Fruit fly (Drosophila melanogaster) whole organism, prepupa: ENCODE data around the gene CG7631.

Source experiments
- CG10631 ChIP-seq: fragments of 200-800 bp; sonication (Bioruptor generic); optimal IDR thresholded peaks from 2 replicates; lab custom pipeline; 2016; ENCODE audit warnings: missing biosample characterization, missing genetic modification characterization
- CG15336 ChIP-seq: fragments of 200-800 bp; sonication (Bioruptor generic); IDR thresholded peaks from 2 replicates; pipeline ENCODE4 v1.3.6; 2022; ENCODE audit warnings: missing biosample characterization, missing genetic modification characterization
- CG6163 ChIP-seq: fragments of 200-800 bp; sonication (Bioruptor generic); IDR thresholded peaks from 3 replicates; pipeline ENCODE4 v1.3.6; 2022; ENCODE audit warnings: missing biosample characterization, missing genetic modification characterization
- CG6808 ChIP-seq: fragments of 200-800 bp; sonication (Bioruptor generic); optimal IDR thresholded peaks from 3 replicates; lab custom pipeline; 2017; ENCODE audit warnings: missing biosample characterization, missing genetic modification characterization, mild to moderate bottlenecking, moderate library complexity, missing genetic modification reagents
- CG6854 ChIP-seq: fragments of 200-800 bp; sonication (Bioruptor generic); optimal IDR thresholded peaks from 2 replicates; lab custom pipeline; 2017; ENCODE audit warnings: missing biosample characterization, mild to moderate bottlenecking, missing genetic modification characterization
- Lpt ChIP-seq: fragments of 200-800 bp; sonication (Bioruptor generic); optimal IDR thresholded peaks from 3 replicates; lab custom pipeline; 2016; ENCODE audit warnings: missing biosample characterization, missing genetic modification characterization
- eg ChIP-seq: fragments of 200-800 bp; sonication (Bioruptor generic); IDR thresholded peaks from 3 replicates; pipeline ENCODE4 v1.3.6; 2022; ENCODE audit warnings: missing biosample characterization, missing genetic modification characterization
- fkh ChIP-seq: fragments of 200-800 bp; sonication (Bioruptor generic); optimal IDR thresholded peaks from 3 replicates; lab custom pipeline; 2017; ENCODE audit warnings: missing biosample characterization, mild to moderate bottlenecking, missing genetic modification characterization, moderate library complexity
- lz ChIP-seq: fragments of 200-800 bp; sonication (Bioruptor generic); optimal IDR thresholded peaks from 3 replicates; lab custom pipeline; 2016; ENCODE audit warnings: missing biosample characterization, missing genetic modification characterization
- net ChIP-seq: fragments of 200-800 bp; sonication (Bioruptor generic); optimal IDR thresholded peaks from 3 replicates; lab custom pipeline; 2016; ENCODE audit warnings: missing biosample characterization, missing genetic modification characterization
- pdm3 ChIP-seq: fragments of 200-800 bp; sonication (Bioruptor generic); optimal IDR thresholded peaks from 3 replicates; lab custom pipeline; 2016; ENCODE audit warnings: missing biosample characterization, missing genetic modification characterization

DNA sequence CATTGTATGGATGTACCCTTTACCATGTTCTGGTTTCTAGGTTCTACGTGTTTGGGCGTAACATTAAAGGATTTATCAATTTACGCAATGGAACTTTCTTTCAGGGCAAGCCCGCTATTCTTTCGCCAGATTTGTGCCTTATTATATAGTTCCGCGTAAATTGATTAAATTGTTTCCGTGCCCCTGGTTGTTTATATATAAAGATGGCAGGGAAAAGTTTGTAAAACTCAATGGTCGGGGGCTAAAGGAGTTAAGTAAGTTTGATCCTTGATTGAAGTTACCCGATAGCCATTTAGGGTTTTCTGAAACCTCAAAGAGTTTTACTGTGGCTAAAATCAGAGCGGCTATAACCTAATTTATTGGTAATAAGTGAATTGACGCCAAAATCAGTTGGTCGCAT, 13.2 kb downstream of the CG7631 start:
- TF ChIP-seq CG6854 (GFP tag; lab: Kevin White, UChicago) (no peak), net (no peak), Lpt (no peak), eg (GFP tag; lab: Robert Waterston, UW) (no peak), CG6808 (no peak), pdm3 (GFP tag; lab: Kevin White, UChicago) (no peak), CG15336 (no peak), fkh (GFP tag; lab: Kevin White, UChicago) (no peak), CG6163 (no peak), lz (no peak), CG10631 (GFP tag; lab: Kevin White, UChicago) (no peak)
